Fruit fly (Drosophila melanogaster) whole organism, embryonic: ENCODE measurements around the gene CG17300.

Experiments used
- Atf3 ChIP-seq: fragments of 200-800 bp; sonication (Bioruptor generic); optimal IDR thresholded peaks from 3 replicates; lab custom pipeline; 2016; ENCODE audit warnings: missing biosample characterization, missing genetic modification characterization
- CG10209 ChIP-seq: fragments of 200-800 bp; sonication (Bioruptor generic); optimal IDR thresholded peaks from 3 replicates; lab custom pipeline; 2017; ENCODE audit warnings: missing biosample characterization, mild to moderate bottlenecking, missing genetic modification characterization, missing genetic modification reagents
- CG10366 ChIP-seq: fragments of 200-800 bp; sonication (Bioruptor generic); IDR thresholded peaks from 2 replicates; pipeline ENCODE4 v1.3.6; 2022; ENCODE audit warnings: missing biosample characterization, missing genetic modification characterization
- CG10959 ChIP-seq: fragments of 200-800 bp; sonication (Bioruptor generic); IDR thresholded peaks from 2 replicates; pipeline ENCODE4 v1.3.6; 2022; ENCODE audit warnings: missing biosample characterization, missing genetic modification characterization
- CG12769 ChIP-seq: fragments of 200-800 bp; sonication (Bioruptor generic); optimal IDR thresholded peaks from 2 replicates; lab custom pipeline; 2019; ENCODE audit warnings: missing biosample characterization, mild to moderate bottlenecking, missing genetic modification characterization, moderate library complexity
- CG15269 ChIP-seq: fragments of 200-800 bp; sonication (Bioruptor generic); optimal IDR thresholded peaks from 2 replicates; lab custom pipeline; 2018; ENCODE audit warnings: missing biosample characterization, mild to moderate bottlenecking, missing genetic modification characterization, moderate library complexity
- CG16815 ChIP-seq: fragments of 200-800 bp; sonication (Bioruptor generic); optimal IDR thresholded peaks from 3 replicates; lab custom pipeline; 2017; ENCODE audit warnings: missing biosample characterization, mild to moderate bottlenecking, missing genetic modification characterization
- CG31388 ChIP-seq: fragments of 200-800 bp; sonication (Bioruptor generic); optimal IDR thresholded peaks from 2 replicates; lab custom pipeline; 2016; ENCODE audit warnings: missing biosample characterization, missing genetic modification characterization
- CG42726 ChIP-seq: fragments of 200-800 bp; sonication (Bioruptor generic); IDR thresholded peaks from 2 replicates; pipeline ENCODE4 v1.3.6; 2022; ENCODE audit warnings: missing biosample characterization, missing genetic modification characterization; ENCODE audit not compliant: partially characterized antibody
- CG4820 ChIP-seq: fragments of 200-800 bp; sonication (Bioruptor generic); optimal IDR thresholded peaks from 3 replicates; lab custom pipeline; 2016; ENCODE audit warnings: missing biosample characterization, missing genetic modification characterization
- CG4854 ChIP-seq: fragments of 200-800 bp; sonication (Bioruptor generic); optimal IDR thresholded peaks from 2 replicates; lab custom pipeline; 2016; ENCODE audit warnings: missing biosample characterization, missing genetic modification characterization, inconsistent platforms
- CG5180 ChIP-seq: fragments of 200-800 bp; sonication (Bioruptor generic); optimal IDR thresholded peaks from 3 replicates; lab custom pipeline; 2017; ENCODE audit warnings: missing biosample characterization, missing genetic modification characterization, mild to moderate bottlenecking, moderate library complexity, missing genetic modification reagents
- CG6175 ChIP-seq: fragments of 200-800 bp; sonication (Bioruptor generic); IDR thresholded peaks from 3 replicates; pipeline ENCODE4 v1.3.6; 2022; ENCODE audit warnings: missing biosample characterization, missing genetic modification characterization
- CG6272 ChIP-seq: fragments of 200-800 bp; sonication (Bioruptor generic); IDR thresholded peaks from 2 replicates; pipeline ENCODE4 v1.3.6; 2022; ENCODE audit warnings: missing biosample characterization, missing genetic modification characterization
- CG6791 ChIP-seq: fragments of 200-800 bp; sonication (Bioruptor generic); IDR thresholded peaks from 3 replicates; pipeline ENCODE4 v1.3.6; 2022; ENCODE audit warnings: missing biosample characterization, missing genetic modification characterization; ENCODE audit not compliant: partially characterized antibody
- CG7372 ChIP-seq: fragments of 200-800 bp; sonication (Bioruptor generic); IDR thresholded peaks from 2 replicates; pipeline ENCODE4 v1.3.6; 2022; ENCODE audit warnings: missing biosample characterization, missing genetic modification characterization
- CG8388 ChIP-seq: fragments of 200-800 bp; sonication (Bioruptor generic); optimal IDR thresholded peaks from 2 replicates; lab custom pipeline; 2019; ENCODE audit warnings: missing biosample characterization, mild to moderate bottlenecking, missing genetic modification characterization, moderate library complexity
- CG9609 ChIP-seq: fragments of 200-800 bp; sonication (Bioruptor generic); optimal IDR thresholded peaks from 3 replicates; lab custom pipeline; 2016; ENCODE audit warnings: missing biosample characterization, missing genetic modification characterization
- CTCF ChIP-seq: fragments of 200-800 bp; sonication (Bioruptor generic); optimal IDR thresholded peaks from 2 replicates; lab custom pipeline; 2017; ENCODE audit warnings: missing biosample characterization, mild to moderate bottlenecking, missing genetic modification characterization, moderate library complexity
- Dek ChIP-seq: fragments of 200-800 bp; sonication (Bioruptor generic); optimal IDR thresholded peaks from 3 replicates; lab custom pipeline; 2019; ENCODE audit warnings: missing biosample characterization, mild to moderate bottlenecking, missing genetic modification characterization, moderate library complexity
- ERR ChIP-seq: fragments of 200-800 bp; sonication (Bioruptor generic); optimal IDR thresholded peaks from 2 replicates; lab custom pipeline; 2016; ENCODE audit warnings: missing biosample characterization, missing genetic modification characterization
- Ets97D ChIP-seq: fragments of 200-800 bp; sonication (Bioruptor generic); optimal IDR thresholded peaks from 3 replicates; lab custom pipeline; 2016; ENCODE audit warnings: missing biosample characterization, missing genetic modification characterization
- Gug ChIP-seq: fragments of 200-800 bp; sonication (Bioruptor generic); IDR thresholded peaks from 4 replicates; pipeline ENCODE4 v1.3.6; 2022; ENCODE audit warnings: missing biosample characterization, missing genetic modification characterization
- HLH3B ChIP-seq: fragments of 200-800 bp; sonication (Bioruptor generic); IDR thresholded peaks from 2 replicates; pipeline ENCODE4 v1.3.6; 2022; ENCODE audit warnings: missing biosample characterization, missing genetic modification characterization
- HLH4C ChIP-seq: fragments of 200-800 bp; sonication (Bioruptor generic); IDR thresholded peaks from 3 replicates; pipeline ENCODE4 v1.3.6; 2022; ENCODE audit warnings: missing biosample characterization, missing genetic modification characterization; ENCODE audit not compliant: partially characterized antibody
- Hr39 ChIP-seq: fragments of >200 bp; optimal IDR thresholded peaks from 2 replicates; lab custom pipeline; 2017
- Mrtf ChIP-seq: fragments of 200-800 bp; sonication (Bioruptor generic); IDR thresholded peaks from 3 replicates; pipeline ENCODE4 v1.3.6; 2022; ENCODE audit warnings: missing biosample characterization, missing genetic modification characterization
- Sry-β ChIP-seq: fragments of 200-800 bp; sonication (Bioruptor generic); optimal IDR thresholded peaks from 2 replicates; lab custom pipeline; 2018; ENCODE audit warnings: missing biosample characterization, mild to moderate bottlenecking, missing genetic modification characterization, moderate library complexity
- ab ChIP-seq: fragments of 200-800 bp; sonication (Bioruptor generic); optimal IDR thresholded peaks from 2 replicates; lab custom pipeline; 2016; ENCODE audit warnings: missing biosample characterization, missing genetic modification characterization
- abd-A ChIP-seq: fragments of 200-800 bp; sonication (Bioruptor generic); optimal IDR thresholded peaks from 3 replicates; lab custom pipeline; 2019; ENCODE audit warnings: missing biosample characterization, mild to moderate bottlenecking, missing genetic modification characterization, moderate library complexity
- bowl ChIP-seq: fragments of 200-800 bp; sonication (Bioruptor generic); IDR thresholded peaks from 2 replicates; pipeline ENCODE4 v1.3.6; 2022; ENCODE audit warnings: missing biosample characterization, missing genetic modification characterization
- chinmo ChIP-seq: fragments of 200-800 bp; sonication (Bioruptor generic); IDR thresholded peaks from 4 replicates; pipeline ENCODE4 v1.3.6; 2022; ENCODE audit warnings: missing biosample characterization, missing genetic modification characterization; ENCODE audit not compliant: partially characterized antibody
- corto ChIP-seq: fragments of 200-800 bp; sonication (Bioruptor generic); optimal IDR thresholded peaks from 2 replicates; lab custom pipeline; 2016; ENCODE audit warnings: missing biosample characterization, mild to moderate bottlenecking, missing genetic modification characterization, moderate library complexity
- dati ChIP-seq: fragments of 200-800 bp; sonication (Bioruptor generic); IDR thresholded peaks from 2 replicates; pipeline ENCODE4 v1.3.6; 2022; ENCODE audit warnings: missing biosample characterization, missing genetic modification characterization
- disco-r ChIP-seq: fragments of 200-800 bp; sonication (Bioruptor generic); optimal IDR thresholded peaks from 2 replicates; lab custom pipeline; 2016; ENCODE audit warnings: missing biosample characterization, missing genetic modification characterization
- gsb ChIP-seq: fragments of 200-800 bp; sonication (Bioruptor generic); IDR thresholded peaks from 2 replicates; pipeline ENCODE4 v1.3.6; 2022; ENCODE audit warnings: missing biosample characterization, missing genetic modification characterization
- lola ChIP-seq, 3 experiments: fragments of >200 bp in 2 of 3; fragments of 200-800 bp in 1 of 3; sonication (Bioruptor generic) in 1 of 3; optimal IDR thresholded peaks; 2 replicates each; lab custom pipeline; 2017 to 2019; ENCODE audit warnings: missing biosample characterization in 3 of 3, missing genetic modification characterization in 3 of 3, mild to moderate bottlenecking in 1 of 3, moderate library complexity in 1 of 3
- luna ChIP-seq: fragments of 200-800 bp; sonication (Bioruptor generic); optimal IDR thresholded peaks from 2 replicates; lab custom pipeline; 2016; ENCODE audit warnings: missing biosample characterization, missing genetic modification characterization
- mld ChIP-seq: fragments of 200-800 bp; sonication (Bioruptor generic); IDR thresholded peaks from 3 replicates; pipeline ENCODE4 v1.3.6; 2022; ENCODE audit warnings: missing biosample characterization, missing genetic modification characterization; ENCODE audit not compliant: partially characterized antibody
- nom ChIP-seq: fragments of 200-800 bp; sonication (Bioruptor generic); optimal IDR thresholded peaks from 2 replicates; lab custom pipeline; 2017; ENCODE audit warnings: missing biosample characterization, missing genetic modification characterization, mild to moderate bottlenecking, moderate library complexity, missing genetic modification reagents
- odd ChIP-seq: fragments of 200-800 bp; sonication (Bioruptor generic); optimal IDR thresholded peaks from 2 replicates; lab custom pipeline; 2017; ENCODE audit warnings: missing biosample characterization, mild to moderate bottlenecking, missing genetic modification characterization
- repo ChIP-seq: fragments of 200-800 bp; sonication (Bioruptor generic); optimal IDR thresholded peaks from 2 replicates; lab custom pipeline; 2016; ENCODE audit warnings: missing biosample characterization, missing genetic modification characterization
- sens-2 ChIP-seq: fragments of 200-800 bp; sonication (Bioruptor generic); IDR thresholded peaks from 2 replicates; pipeline ENCODE4 v1.3.6; 2022; ENCODE audit warnings: missing biosample characterization, missing genetic modification characterization
- sna ChIP-seq: fragments of 200-800 bp; sonication (Bioruptor generic); IDR thresholded peaks from 2 replicates; pipeline ENCODE4 v1.3.6; 2022; ENCODE audit warnings: missing biosample characterization, missing genetic modification characterization; ENCODE audit not compliant: partially characterized antibody
- so ChIP-seq: fragments of 200-800 bp; sonication (Bioruptor generic); IDR thresholded peaks from 3 replicates; pipeline ENCODE4 v1.3.6; 2022; ENCODE audit warnings: missing biosample characterization, missing genetic modification characterization
- toy ChIP-seq: fragments of 200-800 bp; sonication (Bioruptor generic); IDR thresholded peaks from 2 replicates; pipeline ENCODE4 v1.3.6; 2022; ENCODE audit warnings: missing biosample characterization, missing genetic modification characterization
- usp ChIP-seq: fragments of >200 bp; optimal IDR thresholded peaks from 2 replicates; lab custom pipeline; 2017; ENCODE audit warnings: missing biosample characterization, missing genetic modification characterization
- zen2 ChIP-seq: fragments of 200-800 bp; sonication (Bioruptor generic); IDR thresholded peaks from 3 replicates; pipeline ENCODE4 v1.3.6; 2022; ENCODE audit warnings: missing biosample characterization, missing genetic modification characterization; ENCODE audit not compliant: partially characterized antibody
- zf30C ChIP-seq: fragments of 200-800 bp; sonication (Bioruptor generic); optimal IDR thresholded peaks from 3 replicates; lab custom pipeline; 2018; ENCODE audit warnings: missing biosample characterization, mild to moderate bottlenecking, missing genetic modification characterization

Gene CG17300

dm6 chr3L:13041292-13042067, 45.6 kb downstream of the CG17300 start, which contains the start of gene RpS4 (continued):
- TF ChIP-seq CG42726 (GFP tag; lab: Robert Waterston, UW) (peak; percentile 62), Atf3 (GFP tag; lab: Kevin White, UChicago) (peak; percentile 75), CG9609 (GFP tag; lab: Kevin White, UChicago) (peak; percentile 77), disco-r (GFP tag; lab: Kevin White, UChicago) (peak; percentile 84), chinmo (no peak), usp (no peak), odd (GFP tag; lab: Kevin White, UChicago) (peak; percentile 98), CG15269 (peak; percentile 85), CG6791 (GFP tag; lab: Robert Waterston, UW) (0 out of 3 replicates have a peak, but pooled peaks have one; percentile 38), ab (GFP tag; lab: Kevin White, UChicago) (peak; percentile 60), CG10959 (GFP tag; lab: Robert Waterston, UW) (peak; percentile 77), CG6175 (GFP tag; lab: Robert Waterston, UW) (peak; percentile 77), sna (GFP tag; lab: Robert Waterston, UW) (no peak), CG10366 (GFP tag; lab: Robert Waterston, UW) (peak; percentile 75), CG6272 (peak; percentile 76), repo (GFP tag; lab: Kevin White, UChicago) (peak; percentile 81), CG5180 (peak; percentile 82), abd-A (tag; lab: Kevin White, UChicago) (peak; percentile 11), sens-2 (GFP tag; lab: Robert Waterston, UW) (peak; percentile 92), lola (GFP tag; optimal IDR thresholded peaks at IDR 0.05; lab: Kevin White, UChicago) (peak in 1 of 3 experiments; percentile 40), CG4854 (GFP tag; lab: Kevin White, UChicago) (peak; percentile 81), Hr39 (no peak), Dek (tag; lab: Kevin White, UChicago) (peak; percentile 81), gsb (GFP tag; lab: Robert Waterston, UW) (peak; percentile 71), CG16815 (peak; percentile 60), Ets97D (GFP tag; lab: Kevin White, UChicago) (peak; percentile 99), dati (peak; percentile 79), Gug (GFP tag; lab: Robert Waterston, UW) (peak; percentile 89), mld (GFP tag; lab: Robert Waterston, UW) (no peak), CG7372 (GFP tag; lab: Robert Waterston, UW) (peak; percentile 73), ERR (GFP tag; lab: Kevin White, UChicago) (peak; percentile 76), CG8388 (GFP tag; lab: Kevin White, UChicago) (peak; percentile 71), CG10209 (GFP tag; lab: Kevin White, UChicago) (peak; percentile 90), Mrtf (GFP tag; lab: Robert Waterston, UW) (peak; percentile 73), so (peak; percentile 68; the same call in 1 of the 3 replicates), bowl (peak; percentile 50; the same call in 1 of the 2 replicates), zf30C (GFP tag; lab: Kevin White, UChicago) (peak; percentile 76), Sry-β (peak; percentile 71), zen2 (GFP tag; lab: Robert Waterston, UW) (no peak), CG4820 (GFP tag; lab: Kevin White, UChicago) (peak; percentile 45), toy (GFP tag; lab: Robert Waterston, UW) (peak; percentile 72; the same call in 1 of the 2 replicates), CG12769 (tag; lab: Kevin White, UChicago) (peak; percentile 86), HLH4C (GFP tag; lab: Robert Waterston, UW) (peak; percentile 35; the same call in 1 of the 3 replicates), corto (GFP tag; lab: Kevin White, UChicago) (no peak), CTCF (peak; percentile 71), HLH3B (GFP tag; lab: Robert Waterston, UW) (peak; percentile 79), CG31388 (GFP tag; lab: Kevin White, UChicago) (peak; percentile 4), luna (GFP tag; lab: Kevin White, UChicago) (peak; percentile 69), nom (GFP tag; lab: Kevin White, UChicago) (peak; percentile 97)
